Fruit fly (Drosophila melanogaster) whole organism, prepupa: Measurements from ENCODE around the gene CG31109.
A peak's percentile ranks its signal among the peaks of the same experiment; 100 is the strongest.

Source experiments
- Blimp-1 ChIP-seq: fragments of 200-800 bp; sonication (Bioruptor generic); optimal IDR thresholded peaks from 3 replicates; lab custom pipeline; 2017; ENCODE audit warnings: missing biosample characterization, missing genetic modification characterization, mild to moderate bottlenecking, moderate library complexity, missing genetic modification reagents
- CG10631 ChIP-seq: fragments of 200-800 bp; sonication (Bioruptor generic); optimal IDR thresholded peaks from 2 replicates; lab custom pipeline; 2016; ENCODE audit warnings: missing biosample characterization, missing genetic modification characterization
- CG10669 ChIP-seq: fragments of 200-800 bp; sonication (Bioruptor generic); optimal IDR thresholded peaks from 3 replicates; lab custom pipeline; 2018; ENCODE audit warnings: missing biosample characterization, mild to moderate bottlenecking, missing genetic modification characterization, moderate library complexity
- CG11762 ChIP-seq: fragments of 200-800 bp; sonication (Bioruptor generic); optimal IDR thresholded peaks from 3 replicates; lab custom pipeline; 2016; ENCODE audit warnings: missing biosample characterization, missing genetic modification characterization; ENCODE audit not compliant: insufficient read depth
- CG11902 ChIP-seq: fragments of 200-800 bp; sonication (Bioruptor generic); optimal IDR thresholded peaks from 3 replicates; lab custom pipeline; 2016; ENCODE audit warnings: missing biosample characterization, missing genetic modification characterization
- CG15336 ChIP-seq: fragments of 200-800 bp; sonication (Bioruptor generic); IDR thresholded peaks from 2 replicates; pipeline ENCODE4 v1.3.6; 2022; ENCODE audit warnings: missing biosample characterization, missing genetic modification characterization
- CG1621 ChIP-seq: fragments of 200-800 bp; sonication (Bioruptor generic); optimal IDR thresholded peaks from 3 replicates; lab custom pipeline; 2018; ENCODE audit warnings: missing biosample characterization, mild to moderate bottlenecking, missing genetic modification characterization
- CG16779 ChIP-seq: fragments of 200-800 bp; sonication (Bioruptor generic); optimal IDR thresholded peaks from 3 replicates; lab custom pipeline; 2017; ENCODE audit warnings: missing biosample characterization, mild to moderate bottlenecking, missing genetic modification characterization
- CG3032 ChIP-seq: fragments of 200-800 bp; optimal IDR thresholded peaks from 2 replicates; lab custom pipeline; 2019; ENCODE audit warnings: missing biosample characterization, mild to moderate bottlenecking, missing genetic modification characterization, moderate library complexity
- CG31627 ChIP-seq: fragments of 200-800 bp; sonication (Bioruptor generic); optimal IDR thresholded peaks from 3 replicates; lab custom pipeline; 2016; ENCODE audit warnings: missing biosample characterization, missing genetic modification characterization
- CG34406 ChIP-seq: fragments of 200-800 bp; sonication (Bioruptor generic); optimal IDR thresholded peaks from 3 replicates; lab custom pipeline; 2016; ENCODE audit warnings: missing biosample characterization, missing genetic modification characterization
- CG3919 ChIP-seq: fragments of 200-800 bp; sonication (Bioruptor generic); optimal IDR thresholded peaks from 3 replicates; lab custom pipeline; 2016; ENCODE audit warnings: missing biosample characterization, missing genetic modification characterization
- CG4318 ChIP-seq: fragments of 200-800 bp; sonication (Bioruptor generic); optimal IDR thresholded peaks from 3 replicates; lab custom pipeline; 2017; ENCODE audit warnings: missing biosample characterization, mild to moderate bottlenecking, missing genetic modification characterization
- CG6276 ChIP-seq: fragments of 200-800 bp; sonication (Bioruptor generic); optimal IDR thresholded peaks from 2 replicates; lab custom pipeline; 2017; ENCODE audit warnings: missing biosample characterization, mild to moderate bottlenecking, missing genetic modification characterization
- CG6808 ChIP-seq: fragments of 200-800 bp; sonication (Bioruptor generic); optimal IDR thresholded peaks from 3 replicates; lab custom pipeline; 2017; ENCODE audit warnings: missing biosample characterization, missing genetic modification characterization, mild to moderate bottlenecking, moderate library complexity, missing genetic modification reagents
- CG7368 ChIP-seq: fragments of 200-800 bp; sonication (Bioruptor generic); optimal IDR thresholded peaks from 3 replicates; lab custom pipeline; 2016; ENCODE audit warnings: missing biosample characterization, missing genetic modification characterization
- CG8119 ChIP-seq: fragments of 200-800 bp; sonication (Bioruptor generic); IDR thresholded peaks from 3 replicates; pipeline ENCODE4 v1.3.6; 2022; ENCODE audit warnings: missing biosample characterization, missing genetic modification characterization
- CG8319 ChIP-seq: fragments of 200-800 bp; sonication (Bioruptor generic); optimal IDR thresholded peaks from 3 replicates; lab custom pipeline; 2016; ENCODE audit warnings: missing biosample characterization, missing genetic modification characterization
- CG8632 ChIP-seq: fragments of 200-800 bp; sonication (Bioruptor generic); optimal IDR thresholded peaks from 3 replicates; lab custom pipeline; 2016; ENCODE audit warnings: missing biosample characterization, missing genetic modification characterization
- CG9139 ChIP-seq: fragments of 200-800 bp; sonication (Bioruptor generic); optimal IDR thresholded peaks from 3 replicates; lab custom pipeline; 2017; ENCODE audit warnings: missing biosample characterization, mild to moderate bottlenecking, missing genetic modification characterization
- Eip75B ChIP-seq: fragments of 200-800 bp; sonication (Bioruptor generic); optimal IDR thresholded peaks from 3 replicates; lab custom pipeline; 2016; ENCODE audit warnings: missing biosample characterization, missing genetic modification characterization
- Eip78C ChIP-seq: fragments of 200-800 bp; sonication (Bioruptor generic); peaks from one replicate; lab custom pipeline; 2016; ENCODE audit warnings: missing biosample characterization, missing genetic modification characterization
- Eip93F ChIP-seq: fragments of 200-800 bp; sonication (Bioruptor generic); optimal IDR thresholded peaks from 2 replicates; lab custom pipeline; 2016; ENCODE audit warnings: missing biosample characterization, mild to moderate bottlenecking, missing genetic modification characterization
- Ets21C ChIP-seq: fragments of 200-800 bp; sonication (Bioruptor generic); optimal IDR thresholded peaks from 3 replicates; lab custom pipeline; 2016; ENCODE audit warnings: missing biosample characterization, missing genetic modification characterization
- Ets96B ChIP-seq: fragments of 200-800 bp; optimal IDR thresholded peaks from 2 replicates; lab custom pipeline; 2019; ENCODE audit warnings: missing biosample characterization, mild to moderate bottlenecking, missing genetic modification characterization, moderate library complexity
- Hr38 ChIP-seq: sonication (Bioruptor generic); optimal IDR thresholded peaks from 2 replicates; lab custom pipeline; 2016; ENCODE audit warnings: missing biosample characterization, missing genetic modification characterization
- Hr39 ChIP-seq: fragments of 200-800 bp; sonication (Bioruptor generic); optimal IDR thresholded peaks from 2 replicates; lab custom pipeline; 2016; ENCODE audit warnings: missing biosample characterization, missing genetic modification characterization
- Hr4 ChIP-seq: fragments of 200-800 bp; sonication (Bioruptor generic); optimal IDR thresholded peaks from 3 replicates; lab custom pipeline; 2016; ENCODE audit warnings: missing biosample characterization, missing genetic modification characterization
- Lpt ChIP-seq: fragments of 200-800 bp; sonication (Bioruptor generic); optimal IDR thresholded peaks from 3 replicates; lab custom pipeline; 2016; ENCODE audit warnings: missing biosample characterization, missing genetic modification characterization
- Met ChIP-seq: fragments of 200-800 bp; sonication (Bioruptor generic); optimal IDR thresholded peaks from 3 replicates; lab custom pipeline; 2016; ENCODE audit warnings: missing biosample characterization, missing genetic modification characterization
- OdsH ChIP-seq: fragments of 200-800 bp; sonication (Bioruptor generic); optimal IDR thresholded peaks from 3 replicates; lab custom pipeline; 2016; ENCODE audit warnings: missing biosample characterization, missing genetic modification characterization
- Smox ChIP-seq: fragments of 200-800 bp; sonication (Bioruptor generic); optimal IDR thresholded peaks from 3 replicates; lab custom pipeline; 2016; ENCODE audit warnings: missing biosample characterization, missing genetic modification characterization
- Sox102F ChIP-seq: fragments of 200-800 bp; sonication (Bioruptor generic); optimal IDR thresholded peaks from 2 replicates; lab custom pipeline; 2016; ENCODE audit warnings: missing biosample characterization, mild to moderate bottlenecking, missing genetic modification characterization
- Sox14 ChIP-seq: fragments of 200-800 bp; sonication (Bioruptor generic); optimal IDR thresholded peaks from 3 replicates; lab custom pipeline; 2016; ENCODE audit warnings: missing biosample characterization, missing genetic modification characterization
- Sox15 ChIP-seq: fragments of 200-800 bp; sonication (Bioruptor generic); optimal IDR thresholded peaks from 3 replicates; lab custom pipeline; 2016; ENCODE audit warnings: missing biosample characterization, missing genetic modification characterization
- achi ChIP-seq: fragments of 200-800 bp; sonication (Bioruptor generic); optimal IDR thresholded peaks from 3 replicates; lab custom pipeline; 2016; ENCODE audit warnings: missing biosample characterization, missing genetic modification characterization
- acj6 ChIP-seq: fragments of 200-800 bp; sonication (Bioruptor generic); optimal IDR thresholded peaks from 3 replicates; lab custom pipeline; 2016; ENCODE audit warnings: missing biosample characterization, missing genetic modification characterization
- cyc ChIP-seq: fragments of 200-800 bp; sonication (Bioruptor generic); optimal IDR thresholded peaks from 3 replicates; lab custom pipeline; 2016; ENCODE audit warnings: missing biosample characterization, missing genetic modification characterization
- dac ChIP-seq: fragments of 200-800 bp; sonication (Bioruptor generic); optimal IDR thresholded peaks from 2 replicates; lab custom pipeline; 2017; ENCODE audit warnings: missing biosample characterization, mild to moderate bottlenecking, missing genetic modification characterization
- dsx ChIP-seq: fragments of 200-800 bp; optimal IDR thresholded peaks from 3 replicates; lab custom pipeline; 2019; ENCODE audit warnings: missing biosample characterization, mild to moderate bottlenecking, missing genetic modification characterization, moderate library complexity; ENCODE audit not compliant: poor library complexity, severe bottlenecking
- eg ChIP-seq: fragments of 200-800 bp; sonication (Bioruptor generic); IDR thresholded peaks from 3 replicates; pipeline ENCODE4 v1.3.6; 2022; ENCODE audit warnings: missing biosample characterization, missing genetic modification characterization
- esn ChIP-seq: fragments of 200-800 bp; sonication (Bioruptor generic); optimal IDR thresholded peaks from 2 replicates; lab custom pipeline; 2016; ENCODE audit warnings: missing biosample characterization, mild to moderate bottlenecking, missing genetic modification characterization, moderate library complexity
- fd59A ChIP-seq: fragments of 200-800 bp; sonication (Bioruptor generic); optimal IDR thresholded peaks from 2 replicates; lab custom pipeline; 2017; ENCODE audit warnings: missing biosample characterization, mild to moderate bottlenecking, missing genetic modification characterization, missing genetic modification reagents
- fd85E ChIP-seq: fragments of 200-800 bp; sonication (Bioruptor generic); optimal IDR thresholded peaks from 3 replicates; lab custom pipeline; 2016; ENCODE audit warnings: missing biosample characterization, missing genetic modification characterization
- fkh ChIP-seq: fragments of 200-800 bp; sonication (Bioruptor generic); optimal IDR thresholded peaks from 3 replicates; lab custom pipeline; 2017; ENCODE audit warnings: missing biosample characterization, mild to moderate bottlenecking, missing genetic modification characterization, moderate library complexity
- lz ChIP-seq: fragments of 200-800 bp; sonication (Bioruptor generic); optimal IDR thresholded peaks from 3 replicates; lab custom pipeline; 2016; ENCODE audit warnings: missing biosample characterization, missing genetic modification characterization
- pdm3 ChIP-seq: fragments of 200-800 bp; sonication (Bioruptor generic); optimal IDR thresholded peaks from 3 replicates; lab custom pipeline; 2016; ENCODE audit warnings: missing biosample characterization, missing genetic modification characterization
- spab ChIP-seq: fragments of 200-800 bp; sonication (Bioruptor generic); optimal IDR thresholded peaks from 2 replicates; lab custom pipeline; 2017; ENCODE audit warnings: missing biosample characterization, mild to moderate bottlenecking, missing genetic modification characterization, missing genetic modification reagents
- ss ChIP-seq, 2 experiments: fragments of 200-800 bp; sonication (Bioruptor generic); optimal IDR thresholded peaks; 2 replicates in 1 of 2; 3 replicates in 1 of 2; lab custom pipeline; 2017 to 2018; ENCODE audit warnings: mild to moderate bottlenecking in 2 of 2, missing biosample characterization in 2 of 2, missing genetic modification characterization in 2 of 2, moderate library complexity in 1 of 2
- svp ChIP-seq: fragments of 200-800 bp; sonication (Bioruptor generic); peaks from one replicate; lab custom pipeline; 2016; ENCODE audit warnings: missing biosample characterization, missing genetic modification characterization
- topi ChIP-seq: fragments of 200-800 bp; sonication (Bioruptor generic); optimal IDR thresholded peaks from 3 replicates; lab custom pipeline; 2016; ENCODE audit warnings: missing biosample characterization, missing genetic modification characterization
- vri ChIP-seq: fragments of 200-800 bp; sonication (Bioruptor generic); optimal IDR thresholded peaks from 3 replicates; lab custom pipeline; 2016; ENCODE audit warnings: missing biosample characterization, mild to moderate bottlenecking, missing genetic modification characterization

Gene CG31109

dm6 chr3R:25051441-25052097, 2.9 kb downstream of the CG31109 start:
- TF ChIP-seq dsx (GFP tag; lab: Kevin White, UChicago): no peak
- TF ChIP-seq CG11762 (GFP tag; lab: Kevin White, UChicago): no peak
- TF ChIP-seq Ets21C (GFP tag; lab: Kevin White, UChicago): no peak
- TF ChIP-seq svp (GFP tag; lab: Kevin White, UChicago): no peak
- TF ChIP-seq CG9139 (GFP tag; lab: Kevin White, UChicago): no peak
- peak; percentile 66 for TF ChIP-seq vri (GFP tag; lab: Kevin White, UChicago)
- TF ChIP-seq Met (GFP tag; lab: Kevin White, UChicago): no peak
- no peak for TF ChIP-seq topi
- TF ChIP-seq Blimp-1 (GFP tag; lab: Kevin White, UChicago): no peak
- no peak for TF ChIP-seq CG3032 (tag; lab: Kevin White, UChicago)
- TF ChIP-seq Hr38 (GFP tag; lab: Kevin White, UChicago): no peak
- no peak for TF ChIP-seq Sox102F (GFP tag; lab: Kevin White, UChicago)
- TF ChIP-seq CG11902 (GFP tag; lab: Kevin White, UChicago): no peak
- TF ChIP-seq Eip93F (GFP tag; lab: Kevin White, UChicago): no peak
- no peak for TF ChIP-seq CG31627
- peak; percentile 86 for TF ChIP-seq CG15336 (GFP tag; lab: Robert Waterston, UW)
- TF ChIP-seq Hr4: peak; percentile 81
- peak; percentile 31 for TF ChIP-seq Sox14 (GFP tag; lab: Kevin White, UChicago)
- TF ChIP-seq CG8319 (GFP tag; lab: Kevin White, UChicago): no peak
- TF ChIP-seq lz (GFP tag; lab: Kevin White, UChicago): no peak
- TF ChIP-seq spab (GFP tag; lab: Kevin White, UChicago): no peak
- TF ChIP-seq Eip78C (GFP tag; lab: Kevin White, UChicago): peak; percentile 81
- TF ChIP-seq Hr39 (GFP tag; lab: Kevin White, UChicago): no peak
- no peak for TF ChIP-seq CG3919 (GFP tag; lab: Kevin White, UChicago)
- TF ChIP-seq CG10669 (GFP tag; lab: Kevin White, UChicago): no peak
- TF ChIP-seq Ets96B (tag; lab: Kevin White, UChicago): no peak
- TF ChIP-seq fkh: no peak
- TF ChIP-seq Lpt (GFP tag; lab: Kevin White, UChicago): peak; percentile 64
- peak; percentile 30 for TF ChIP-seq achi (GFP tag; lab: Kevin White, UChicago)
- no peak for TF ChIP-seq cyc
- TF ChIP-seq Sox15 (GFP tag; lab: Kevin White, UChicago): no peak
- no peak for TF ChIP-seq CG8632 (GFP tag; lab: Kevin White, UChicago)
- TF ChIP-seq ss (GFP tag; optimal IDR thresholded peaks at IDR 0.05; lab: Kevin White, UChicago): no peak
- no peak for TF ChIP-seq Smox (GFP tag; lab: Kevin White, UChicago)
- no peak for TF ChIP-seq Eip75B (GFP tag; lab: Kevin White, UChicago)
- no peak for TF ChIP-seq esn
- peak; percentile 68 for TF ChIP-seq CG6276 (GFP tag; lab: Kevin White, UChicago)
- peak; percentile 24 for TF ChIP-seq CG10631 (GFP tag; lab: Kevin White, UChicago)
- TF ChIP-seq acj6: peak; percentile 17
- TF ChIP-seq CG34406 (GFP tag; lab: Kevin White, UChicago): no peak
- no peak; the same call in 2 of the 3 replicates for TF ChIP-seq eg (GFP tag; lab: Robert Waterston, UW)
- no peak for TF ChIP-seq CG4318 (GFP tag; lab: Kevin White, UChicago)
- no peak for TF ChIP-seq CG1621
- peak; percentile 48 for TF ChIP-seq OdsH
- no peak for TF ChIP-seq fd85E
- no peak for TF ChIP-seq CG6808
- TF ChIP-seq CG16779 (tag; lab: Kevin White, UChicago): peak; percentile 25
- TF ChIP-seq pdm3 (GFP tag; lab: Kevin White, UChicago): peak; percentile 52
- no peak for TF ChIP-seq CG7368 (GFP tag; lab: Kevin White, UChicago)
- TF ChIP-seq dac (GFP tag; lab: Kevin White, UChicago): peak; percentile 4
- no peak for TF ChIP-seq fd59A
- TF ChIP-seq CG8119 (GFP tag; lab: Robert Waterston, UW): peak; percentile 78; the same call in 2 of the 3 replicates
